Fruit fly (Drosophila melanogaster) whole organism: ENCODE data around the gene Naglu.

Experiments
- CG8478 ChIP-seq: fragments of >200 bp; optimal IDR thresholded peaks from 2 replicates; lab custom pipeline; 2018; ENCODE audit warnings: inconsistent platforms
- Dll ChIP-seq: fragments of >200 bp; optimal IDR thresholded peaks from 2 replicates; lab custom pipeline; 2017
- EcR ChIP-seq, 2 experiments: fragments of >200 bp; optimal IDR thresholded peaks; 2 replicates each; lab custom pipeline; 2017; ENCODE audit warnings: missing biosample characterization in 2 of 2, missing genetic modification characterization in 2 of 2, missing genetic modification reagents in 2 of 2
- pan ChIP-seq: fragments of >200 bp; optimal IDR thresholded peaks from 2 replicates; lab custom pipeline; 2017
- psq ChIP-seq: fragments of >200 bp; optimal IDR thresholded peaks from 2 replicates; lab custom pipeline; 2017
- usp ChIP-seq: fragments of >200 bp; optimal IDR thresholded peaks from 2 replicates; lab custom pipeline; 2017; ENCODE audit warnings: missing biosample characterization, missing genetic modification characterization, mixed read lengths

Gene Naglu

dm6 chr2L:8414887-8415883, 3.5 kb upstream of the Naglu start, which contains the start of the genes CG13398 and Akap200:
TSS of gene CG13398 (minus strand) at chr2L:8415256.
TSS of gene Akap200 (plus strand) at chr2L:8415690.
- TF ChIP-seq usp (GFP tag; lab: Kevin White, UChicago) (no peak), Dll (lab: Kevin White, UChicago) (no peak), CG8478 (lab: Kevin White, UChicago) (no peak), pan (lab: Kevin White, UChicago) (no peak), psq (no peak), EcR (GFP tag; optimal IDR thresholded peaks at IDR 0.05; lab: Kevin White, UChicago) (no peak)

- no peak for TF ChIP-seq pan (lab: Kevin White, UChicago)
These were observed 8.1 kb downstream of the Naglu start, which contains the start of gene emb for dm6 chr2L:8403286-8404270. TSS of gene emb (plus strand) at chr2L:8403573.

- TF ChIP-seq usp (GFP tag; lab: Kevin White, UChicago) = no peak
- TF ChIP-seq psq = no peak
- no peak for TF ChIP-seq CG8478 (lab: Kevin White, UChicago)
- TF ChIP-seq Dll (lab: Kevin White, UChicago) = no peak
- no peak for TF ChIP-seq pan (lab: Kevin White, UChicago)
- TF ChIP-seq EcR (GFP tag; optimal IDR thresholded peaks at IDR 0.05; lab: Kevin White, UChicago) = no peak
These were observed 8.8 kb downstream of the Naglu start, which contains the start of gene fy for dm6 chr2L:8402928-8403285. TSS of gene fy (minus strand) at chr2L:8403280.

DNA sequence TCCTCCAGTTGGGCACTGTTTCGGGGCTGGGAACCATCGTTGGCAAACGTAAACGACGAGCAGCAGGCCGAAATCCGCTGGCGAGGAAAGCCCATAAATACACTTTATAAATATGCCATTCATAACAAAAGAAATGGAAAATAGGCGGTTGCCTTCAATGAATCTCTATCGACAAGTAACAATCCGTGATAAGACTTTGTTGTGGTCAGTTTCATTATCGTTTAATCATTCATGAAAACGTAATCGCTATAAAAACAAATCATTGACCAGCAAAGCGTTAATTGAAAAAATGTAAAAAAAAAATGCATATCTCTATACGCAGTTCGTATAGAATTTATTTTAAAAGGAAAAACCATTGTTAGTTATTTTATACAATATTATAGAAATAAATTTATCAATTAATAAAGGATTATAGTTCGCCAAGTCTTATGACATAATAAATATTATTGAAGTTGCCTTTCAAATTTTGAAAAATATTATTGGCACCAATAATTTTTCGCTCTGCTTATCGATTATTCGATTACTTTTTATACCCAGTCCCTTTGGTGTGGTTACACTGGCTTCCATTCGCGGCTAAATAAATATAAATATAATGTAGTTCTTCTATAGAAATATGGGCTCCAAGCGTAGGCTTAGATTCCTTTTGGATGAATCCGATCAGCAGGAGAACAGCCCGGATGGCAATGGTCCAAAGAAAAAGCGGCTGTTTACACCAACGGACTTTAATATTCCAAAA, 11.6 kb downstream of the Naglu start, which contains the start of gene CG31898:
TSS of gene CG31898 (plus strand) at position 559 of the 736 bp plus-strand sequence.
- TF ChIP-seq pan (lab: Kevin White, UChicago) (no peak), Dll (lab: Kevin White, UChicago) (no peak), psq (no peak), CG8478 (lab: Kevin White, UChicago) (no peak), usp (GFP tag; lab: Kevin White, UChicago) (no peak), EcR (GFP tag; optimal IDR thresholded peaks at IDR 0.05; lab: Kevin White, UChicago) (no peak)

DNA sequence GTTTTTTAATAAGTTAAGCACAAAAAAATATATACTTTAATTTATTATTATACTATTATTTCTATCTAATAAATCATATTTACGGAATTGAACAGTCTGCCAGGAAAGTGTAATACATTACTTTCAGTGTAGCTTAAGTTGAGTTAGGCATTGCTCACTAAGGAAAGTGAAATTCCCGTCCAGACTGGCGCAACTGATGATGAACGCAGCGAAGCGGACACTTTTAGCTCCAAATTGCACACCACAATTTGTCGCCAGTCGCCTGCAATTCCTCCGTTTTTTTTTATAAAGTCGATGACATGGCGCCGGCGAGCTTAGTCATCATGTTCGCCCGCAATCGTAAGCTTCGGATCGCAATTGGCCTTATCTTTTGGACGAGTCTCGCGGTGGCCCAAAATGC, 12.9 kb downstream of the Naglu start, which contains the start of gene CG13386:
TSS of gene CG13386 (plus strand) at position 301 of the 400 bp plus-strand sequence.
- no peak for TF ChIP-seq CG8478 (lab: Kevin White, UChicago)
- no peak for TF ChIP-seq usp (GFP tag; lab: Kevin White, UChicago)
- no peak for TF ChIP-seq Dll (lab: Kevin White, UChicago)
- TF ChIP-seq psq = no peak
- TF ChIP-seq pan (lab: Kevin White, UChicago) = no peak
- TF ChIP-seq EcR (GFP tag; optimal IDR thresholded peaks at IDR 0.05; lab: Kevin White, UChicago) = no peak

DNA sequence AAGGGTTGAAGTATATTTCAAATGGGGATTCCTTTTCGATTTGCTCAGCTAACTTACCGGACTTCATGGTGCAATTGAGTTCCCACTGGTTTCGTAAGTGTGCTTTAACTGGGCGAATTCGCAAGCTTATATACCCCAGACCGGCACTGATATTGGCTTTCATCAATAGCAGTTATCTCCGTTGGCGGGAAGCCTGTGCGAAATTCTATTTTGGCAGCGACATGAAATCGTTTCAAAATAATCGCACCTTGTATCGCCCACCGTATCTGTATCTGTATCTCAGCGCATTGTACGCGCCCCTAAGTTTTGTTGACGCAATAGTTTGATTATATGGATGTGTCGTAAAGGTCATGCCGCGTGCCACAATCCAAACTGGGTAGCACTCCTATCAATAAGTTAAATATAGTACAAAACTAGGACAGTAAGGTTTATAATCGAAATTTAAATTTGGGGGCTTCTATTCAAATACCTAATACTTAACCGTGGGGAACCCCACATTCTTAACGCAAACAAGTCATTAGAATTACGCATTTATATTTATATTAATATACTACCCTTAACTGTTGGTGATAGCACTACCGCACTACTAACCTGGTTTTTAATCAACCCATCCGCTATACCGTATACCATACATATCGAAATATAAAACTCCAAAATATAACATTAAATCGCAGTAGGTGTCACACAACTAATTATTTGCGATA, 15.5 kb downstream of the Naglu start, which contains the start of the genes Peritrophin-15a and CG13385:
TSS of gene Peritrophin-15a (minus strand) at position 101 of the 704 bp plus-strand sequence.
TSS of gene CG13385 (plus strand) at position 654 of the 704 bp plus-strand sequence.
- TF ChIP-seq usp (GFP tag; lab: Kevin White, UChicago) (no peak), psq (no peak), EcR (GFP tag; optimal IDR thresholded peaks at IDR 0.05; lab: Kevin White, UChicago) (no peak)

DNA sequence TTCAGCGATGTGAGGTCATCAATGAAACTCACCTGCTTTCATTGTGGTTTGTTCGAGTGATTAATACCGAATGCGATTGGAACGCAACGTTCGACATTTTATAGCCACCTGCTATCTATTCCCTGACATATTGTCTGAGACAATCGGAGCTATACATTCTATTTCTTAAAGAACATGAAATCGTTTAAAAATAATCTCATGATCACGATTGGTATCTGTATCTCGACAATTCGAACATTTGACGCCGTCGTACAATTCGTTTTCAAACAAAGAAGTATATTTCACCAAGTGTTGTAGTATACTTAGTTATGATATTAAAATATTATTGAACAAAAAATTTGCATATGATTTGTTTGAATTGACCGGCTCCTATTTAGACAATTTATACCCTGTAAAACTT, 16.8 kb downstream of the Naglu start, which contains the start of gene Peritrophin-15b:
TSS of gene Peritrophin-15b (minus strand) at position 101 of the 400 bp plus-strand sequence.
- TF ChIP-seq usp (GFP tag; lab: Kevin White, UChicago) (no peak), Dll (lab: Kevin White, UChicago) (no peak), CG8478 (lab: Kevin White, UChicago) (no peak), pan (lab: Kevin White, UChicago) (no peak), EcR (GFP tag; optimal IDR thresholded peaks at IDR 0.05; lab: Kevin White, UChicago) (no peak), psq (no peak)

- TF ChIP-seq EcR (GFP tag; optimal IDR thresholded peaks at IDR 0.05; lab: Kevin White, UChicago) (no peak), pan (lab: Kevin White, UChicago) (no peak), usp (GFP tag; lab: Kevin White, UChicago) (no peak), Dll (lab: Kevin White, UChicago) (no peak), psq (no peak), CG8478 (lab: Kevin White, UChicago) (no peak)
These were observed 17.5 kb downstream of the Naglu start, which contains the start of gene lectin-29Ca for dm6 chr2L:8394180-8394579. TSS of gene lectin-29Ca (minus strand) at chr2L:8394280.

DNA sequence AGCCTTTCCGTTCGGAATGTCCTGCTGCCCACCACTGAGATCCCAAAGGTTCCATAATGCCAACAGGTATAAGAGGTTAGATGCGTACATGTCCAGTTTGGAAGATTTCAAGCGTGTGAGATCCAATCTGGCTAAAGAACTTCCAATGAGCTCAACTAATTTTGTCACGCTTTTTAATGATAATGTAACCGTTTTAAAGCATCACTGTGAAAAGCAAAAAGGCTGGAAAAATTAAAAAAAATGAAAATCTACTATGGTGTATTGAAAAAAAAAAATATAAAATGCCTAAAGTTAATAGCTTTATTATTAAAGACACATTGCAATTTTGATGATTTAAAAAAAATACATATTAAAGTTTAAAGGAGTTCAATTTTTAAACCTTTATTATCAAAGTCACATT, 18.5 kb downstream of the Naglu start, which contains the start of gene Acp29AB:
TSS of gene Acp29AB (minus strand) at position 101 of the 400 bp plus-strand sequence.
- TF ChIP-seq usp (GFP tag; lab: Kevin White, UChicago) (no peak), Dll (lab: Kevin White, UChicago) (no peak), EcR (GFP tag; optimal IDR thresholded peaks at IDR 0.05; lab: Kevin White, UChicago) (no peak), psq (no peak), CG8478 (lab: Kevin White, UChicago) (no peak), pan (lab: Kevin White, UChicago) (no peak)
